Fruit fly (Drosophila melanogaster) whole organism, embryonic: ENCODE data around the gene CG5937.
A peak's percentile ranks its signal among the peaks of the same experiment; 100 is the strongest.

Experiments used
- Atf3 ChIP-seq: fragments of 200-800 bp; sonication (Bioruptor generic); optimal IDR thresholded peaks from 3 replicates; lab custom pipeline; 2016; ENCODE audit warnings: missing biosample characterization, missing genetic modification characterization
- CG11504 ChIP-seq: fragments of 200-800 bp; sonication (Bioruptor generic); optimal IDR thresholded peaks from 3 replicates; lab custom pipeline; 2019; ENCODE audit warnings: missing biosample characterization, mild to moderate bottlenecking, missing genetic modification characterization, moderate library complexity
- CG12659 ChIP-seq: fragments of 200-800 bp; sonication (Bioruptor generic); optimal IDR thresholded peaks from 3 replicates; lab custom pipeline; 2017; ENCODE audit warnings: mild to moderate bottlenecking, missing biosample characterization, missing genetic modification reagents, missing genetic modification characterization
- CG14014 ChIP-seq: fragments of 200-800 bp; sonication (Bioruptor generic); IDR thresholded peaks from 2 replicates; pipeline ENCODE4 v1.3.6; 2022; ENCODE audit warnings: missing biosample characterization, missing genetic modification characterization
- CG14710 ChIP-seq: fragments of 200-800 bp; sonication (Bioruptor generic); optimal IDR thresholded peaks from 3 replicates; lab custom pipeline; 2019; ENCODE audit warnings: missing biosample characterization, mild to moderate bottlenecking, missing genetic modification characterization, moderate library complexity
- CG15514 ChIP-seq: fragments of 200-800 bp; sonication (Bioruptor generic); optimal IDR thresholded peaks from 3 replicates; lab custom pipeline; 2017; ENCODE audit warnings: missing biosample characterization, missing genetic modification characterization, mild to moderate bottlenecking, moderate library complexity, missing genetic modification reagents
- CG15696 ChIP-seq: fragments of 200-800 bp; sonication (Bioruptor generic); optimal IDR thresholded peaks from 2 replicates; lab custom pipeline; 2019; ENCODE audit warnings: missing biosample characterization, mild to moderate bottlenecking, missing genetic modification characterization, moderate library complexity
- CG2120 ChIP-seq: fragments of 200-800 bp; sonication (Bioruptor generic); optimal IDR thresholded peaks from 3 replicates; lab custom pipeline; 2016; ENCODE audit warnings: missing biosample characterization, missing genetic modification characterization
- CG2712 ChIP-seq: fragments of 200-800 bp; optimal IDR thresholded peaks from 3 replicates; lab custom pipeline; 2019; ENCODE audit warnings: missing biosample characterization, mild to moderate bottlenecking, missing genetic modification characterization, moderate library complexity
- CG31441 ChIP-seq: fragments of 200-800 bp; sonication (Bioruptor generic); IDR thresholded peaks from 2 replicates; pipeline ENCODE4 v1.3.6; 2022; ENCODE audit warnings: missing biosample characterization, missing genetic modification characterization
- CG34224 ChIP-seq: fragments of 200-800 bp; sonication (Bioruptor generic); IDR thresholded peaks from 3 replicates; pipeline ENCODE4 v1.3.6; 2022; ENCODE audit warnings: missing biosample characterization, missing genetic modification characterization; ENCODE audit not compliant: partially characterized antibody
- CG6791 ChIP-seq: fragments of 200-800 bp; sonication (Bioruptor generic); IDR thresholded peaks from 3 replicates; pipeline ENCODE4 v1.3.6; 2022; ENCODE audit warnings: missing biosample characterization, missing genetic modification characterization; ENCODE audit not compliant: partially characterized antibody
- CG6813 ChIP-seq: fragments of 200-800 bp; sonication (Bioruptor generic); optimal IDR thresholded peaks from 2 replicates; lab custom pipeline; 2017; ENCODE audit warnings: missing biosample characterization, missing genetic modification characterization, mild to moderate bottlenecking, moderate library complexity, missing genetic modification reagents
- CG7963 ChIP-seq: fragments of 200-800 bp; sonication (Bioruptor generic); IDR thresholded peaks from 3 replicates; pipeline ENCODE4 v1.3.6; 2022; ENCODE audit warnings: missing biosample characterization, missing genetic modification characterization; ENCODE audit not compliant: partially characterized antibody
- CG9932 ChIP-seq: fragments of 200-800 bp; sonication (Bioruptor generic); IDR thresholded peaks from 2 replicates; pipeline ENCODE4 v1.3.6; 2022; ENCODE audit warnings: missing biosample characterization, missing genetic modification characterization
- Dip2 ChIP-seq: fragments of 200-800 bp; sonication (Bioruptor generic); IDR thresholded peaks from 2 replicates; pipeline ENCODE4 v1.3.6; 2022; ENCODE audit warnings: missing biosample characterization, missing genetic modification characterization
- Dll ChIP-seq: fragments of 200-800 bp; sonication (Bioruptor generic); IDR thresholded peaks from 4 replicates; pipeline ENCODE4 v1.3.6; 2022; ENCODE audit warnings: missing biosample characterization, missing genetic modification characterization; ENCODE audit not compliant: partially characterized antibody
- Dp ChIP-seq: fragments of 200-800 bp; sonication (Bioruptor generic); optimal IDR thresholded peaks from 2 replicates; lab custom pipeline; 2018; ENCODE audit warnings: missing biosample characterization, mild to moderate bottlenecking, missing genetic modification characterization, moderate library complexity
- E2f2 ChIP-seq: fragments of 200-800 bp; sonication (Bioruptor generic); IDR thresholded peaks from 2 replicates; pipeline ENCODE4 v1.3.6; 2022; ENCODE audit warnings: missing biosample characterization, missing genetic modification characterization
- Ets97D ChIP-seq: fragments of 200-800 bp; sonication (Bioruptor generic); optimal IDR thresholded peaks from 3 replicates; lab custom pipeline; 2016; ENCODE audit warnings: missing biosample characterization, missing genetic modification characterization
- HLH4C ChIP-seq: fragments of 200-800 bp; sonication (Bioruptor generic); IDR thresholded peaks from 3 replicates; pipeline ENCODE4 v1.3.6; 2022; ENCODE audit warnings: missing biosample characterization, missing genetic modification characterization; ENCODE audit not compliant: partially characterized antibody
- Hey ChIP-seq: fragments of 200-800 bp; sonication (Bioruptor generic); optimal IDR thresholded peaks from 3 replicates; lab custom pipeline; 2018; ENCODE audit warnings: missing biosample characterization, mild to moderate bottlenecking, missing genetic modification characterization
- HmgD ChIP-seq: fragments of 200-800 bp; sonication (Bioruptor generic); optimal IDR thresholded peaks from 3 replicates; lab custom pipeline; 2016; ENCODE audit warnings: missing biosample characterization, missing genetic modification characterization
- MBD-R2 ChIP-seq: fragments of 200-800 bp; sonication (Bioruptor generic); IDR thresholded peaks from 2 replicates; pipeline ENCODE4 v1.3.6; 2022; ENCODE audit warnings: missing biosample characterization, missing genetic modification characterization
- Med ChIP-seq: fragments of 200-800 bp; sonication (Bioruptor generic); peaks from one replicate; lab custom pipeline; 2016; ENCODE audit warnings: missing biosample characterization, missing genetic modification characterization, mild to moderate bottlenecking, inconsistent platforms, moderate library complexity
- Nf-YC ChIP-seq: fragments of 200-800 bp; optimal IDR thresholded peaks from 3 replicates; lab custom pipeline; 2019; ENCODE audit warnings: missing biosample characterization, mild to moderate bottlenecking, missing genetic modification characterization, moderate library complexity
- Opbp ChIP-seq: fragments of 200-800 bp; sonication (Bioruptor generic); IDR thresholded peaks from 3 replicates; pipeline ENCODE4 v1.3.6; 2022; ENCODE audit warnings: missing biosample characterization, missing genetic modification characterization; ENCODE audit not compliant: partially characterized antibody
- Scr ChIP-seq: fragments of 200-800 bp; sonication (Bioruptor generic); IDR thresholded peaks from 2 replicates; pipeline ENCODE4 v1.3.6; 2022; ENCODE audit warnings: missing biosample characterization, missing genetic modification characterization; ENCODE audit not compliant: partially characterized antibody
- Sin3A ChIP-seq: fragments of >200 bp; optimal IDR thresholded peaks from 2 replicates; lab custom pipeline; 2018
- YL-1 ChIP-seq: fragments of 200-800 bp; sonication (Bioruptor generic); optimal IDR thresholded peaks from 3 replicates; lab custom pipeline; 2017; ENCODE audit warnings: missing biosample characterization, mild to moderate bottlenecking, missing genetic modification characterization
- bbx ChIP-seq: fragments of 200-800 bp; sonication (Bioruptor generic); IDR thresholded peaks from 2 replicates; pipeline ENCODE4 v1.3.6; 2022; ENCODE audit warnings: missing biosample characterization, missing genetic modification characterization; ENCODE audit not compliant: partially characterized antibody
- bsh ChIP-seq, 2 experiments: fragments of 200-800 bp; sonication (Bioruptor generic); optimal IDR thresholded peaks; 2 replicates each; lab custom pipeline; 2017 to 2018; ENCODE audit warnings: mild to moderate bottlenecking in 2 of 2, missing biosample characterization in 2 of 2, missing genetic modification characterization in 2 of 2, moderate library complexity in 1 of 2
- crol ChIP-seq: fragments of 200-800 bp; sonication (Bioruptor generic); IDR thresholded peaks from 2 replicates; pipeline ENCODE4 v1.3.6; 2022; ENCODE audit warnings: missing biosample characterization, missing genetic modification characterization
- crp ChIP-seq, 2 experiments: fragments of 200-800 bp; sonication (Bioruptor generic); optimal IDR thresholded peaks; 2 replicates in 1 of 2; 3 replicates in 1 of 2; lab custom pipeline; 2017; ENCODE audit warnings: missing biosample characterization in 2 of 2, missing genetic modification characterization in 2 of 2, mild to moderate bottlenecking in 1 of 2, moderate library complexity in 1 of 2
- insv ChIP-seq, 2 experiments: fragments of 200-800 bp; sonication (Bioruptor generic); optimal IDR thresholded peaks; 3 replicates each; lab custom pipeline; 2016 to 2018; ENCODE audit warnings: missing biosample characterization in 2 of 2, missing genetic modification characterization in 2 of 2
- mld ChIP-seq: fragments of 200-800 bp; sonication (Bioruptor generic); IDR thresholded peaks from 3 replicates; pipeline ENCODE4 v1.3.6; 2022; ENCODE audit warnings: missing biosample characterization, missing genetic modification characterization; ENCODE audit not compliant: partially characterized antibody
- nerfin-1 ChIP-seq: fragments of 200-800 bp; sonication (Bioruptor generic); optimal IDR thresholded peaks from 3 replicates; lab custom pipeline; 2019; ENCODE audit warnings: missing biosample characterization, mild to moderate bottlenecking, missing genetic modification characterization, moderate library complexity
- onecut ChIP-seq: fragments of 200-800 bp; sonication (Bioruptor generic); IDR thresholded peaks from 2 replicates; pipeline ENCODE4 v1.3.6; 2022; ENCODE audit warnings: missing biosample characterization, missing genetic modification characterization
- phol ChIP-seq: fragments of 200-800 bp; sonication (Bioruptor generic); optimal IDR thresholded peaks from 3 replicates; lab custom pipeline; 2018; ENCODE audit warnings: missing biosample characterization, mild to moderate bottlenecking, missing genetic modification characterization, moderate library complexity
- psq ChIP-seq: fragments of 200-800 bp; sonication (Bioruptor generic); optimal IDR thresholded peaks from 2 replicates; lab custom pipeline; 2017; ENCODE audit warnings: missing biosample characterization, missing genetic modification characterization
- pzg ChIP-seq: fragments of 200-800 bp; sonication (Bioruptor generic); optimal IDR thresholded peaks from 3 replicates; lab custom pipeline; 2018; ENCODE audit warnings: missing biosample characterization, mild to moderate bottlenecking, missing genetic modification characterization, moderate library complexity
- sc ChIP-seq, 3 experiments: fragments of >200 bp in 2 of 3; fragments of 200-800 bp in 1 of 3; sonication (Bioruptor generic) in 1 of 3; optimal IDR thresholded peaks; 2 replicates in 2 of 3; 3 replicates in 1 of 3; lab custom pipeline; 2017; ENCODE audit warnings: mild to moderate bottlenecking in 1 of 3, missing biosample characterization in 1 of 3, missing genetic modification characterization in 1 of 3, missing genetic modification reagents in 1 of 3
- stwl ChIP-seq: fragments of 200-800 bp; sonication (Bioruptor generic); optimal IDR thresholded peaks from 3 replicates; lab custom pipeline; 2018; ENCODE audit warnings: missing biosample characterization, mild to moderate bottlenecking, missing genetic modification characterization, moderate library complexity
- unc-4 ChIP-seq: fragments of 200-800 bp; sonication (Bioruptor generic); IDR thresholded peaks from 2 replicates; pipeline ENCODE4 v1.3.6; 2022; ENCODE audit warnings: missing biosample characterization, missing genetic modification characterization; ENCODE audit not compliant: partially characterized antibody
- vnd ChIP-seq: fragments of 200-800 bp; sonication (Bioruptor generic); IDR thresholded peaks from 3 replicates; pipeline ENCODE4 v1.3.6; 2022; ENCODE audit warnings: missing biosample characterization, missing genetic modification characterization; ENCODE audit not compliant: partially characterized antibody

The CG5937 gene

DNA sequence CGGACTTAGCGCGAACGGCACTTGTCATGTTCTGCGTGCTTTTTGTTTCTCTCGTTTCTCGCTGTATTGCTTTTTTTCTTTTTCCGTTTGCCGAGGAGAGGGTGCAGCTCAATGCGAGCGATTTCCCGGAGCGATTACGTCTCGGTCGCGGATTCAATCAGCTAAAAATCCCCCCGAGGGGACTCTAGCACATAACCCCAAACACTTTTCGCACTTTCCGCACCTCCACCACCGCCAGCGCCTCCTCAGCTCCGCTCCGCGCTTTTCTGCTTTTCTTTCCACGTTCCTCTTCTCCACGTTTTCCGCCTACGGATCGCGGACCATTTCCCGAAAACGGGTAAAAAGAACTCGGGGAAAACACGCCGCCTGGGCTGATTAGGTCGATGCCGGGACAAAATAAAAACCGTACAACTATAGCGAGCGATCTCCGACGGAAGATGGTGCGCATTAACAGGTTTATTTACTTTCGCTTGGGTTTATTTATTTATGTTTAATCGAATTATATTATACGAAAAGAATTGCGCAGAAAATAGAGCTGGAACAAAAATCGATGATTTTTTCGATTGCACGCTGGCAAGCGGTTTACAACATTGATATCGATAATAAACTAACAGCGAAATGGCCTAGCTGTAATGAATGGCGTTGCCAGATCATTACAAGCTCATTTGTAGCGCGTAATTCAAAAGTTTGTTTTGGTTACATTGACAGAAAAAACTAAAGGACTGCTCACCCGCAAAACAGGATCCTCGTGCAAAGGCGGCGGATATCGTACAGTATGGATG is 50.1 kb downstream of the CG5937 start, which contains the start of gene raptor:
Gene raptor (minus strand): TSS at position 523 of the 782 bp plus-strand sequence.
- TF ChIP-seq pzg (GFP tag; lab: Kevin White, UChicago) (peak; percentile 64), CG6813 (no peak), HLH4C (GFP tag; lab: Robert Waterston, UW) (peak; percentile 57; the same call in 2 of the 3 replicates), Opbp (GFP tag; lab: Robert Waterston, UW) (0 out of 3 replicates have a peak, but pooled peaks have one; percentile 24), CG2712 (tag; lab: Kevin White, UChicago) (peak; percentile 8), Hey (no peak), CG15696 (tag; lab: Kevin White, UChicago) (no peak), Dll (GFP tag; lab: Robert Waterston, UW) (peak; percentile 53; the same call in 1 of the 4 replicates), MBD-R2 (0 out of 2 replicates have a peak, but pooled peaks have one; percentile 16), Dip2 (no peak), CG12659 (GFP tag; lab: Kevin White, UChicago) (no peak), bsh (GFP tag; optimal IDR thresholded peaks at IDR 0.05; lab: Kevin White, UChicago) (peak in 1 of 2 experiments; percentile 0), insv (GFP tag; optimal IDR thresholded peaks at IDR 0.05; lab: Kevin White, UChicago) (no peak), unc-4 (GFP tag; lab: Robert Waterston, UW) (0 out of 2 replicates have a peak, but pooled peaks have one; percentile 47), bbx (peak; percentile 62), CG14014 (GFP tag; lab: Robert Waterston, UW) (no peak), HmgD (GFP tag; lab: Kevin White, UChicago) (no peak), CG14710 (tag; lab: Kevin White, UChicago) (peak; percentile 18), YL-1 (GFP tag; lab: Kevin White, UChicago) (peak; percentile 51), CG6791 (peak; percentile 46; the same call in 1 of the 3 replicates), nerfin-1 (tag; lab: Kevin White, UChicago) (no peak), CG9932 (GFP tag; lab: Robert Waterston, UW) (no peak), CG7963 (0 out of 3 replicates have a peak, but pooled peaks have one; percentile 29), onecut (GFP tag; lab: Robert Waterston, UW) (0 out of 2 replicates have a peak, but pooled peaks have one; percentile 9), Nf-YC (tag; lab: Kevin White, UChicago) (no peak), CG15514 (GFP tag; lab: Kevin White, UChicago) (peak; percentile 16), stwl (tag; lab: Kevin White, UChicago) (peak; percentile 5), mld (peak; percentile 53; the same call in 1 of the 3 replicates), CG31441 (no peak), CG34224 (peak; percentile 54; the same call in 1 of the 3 replicates), crp (GFP tag; optimal IDR thresholded peaks at IDR 0.05; lab: Kevin White, UChicago) (peak in 1 of 2 experiments; percentile 58), Dp (GFP tag; lab: Kevin White, UChicago) (peak; percentile 79), phol (peak; percentile 11), CG2120 (GFP tag; lab: Kevin White, UChicago) (no peak), Med (GFP tag; lab: Kevin White, UChicago) (peak; percentile 57), Atf3 (GFP tag; lab: Kevin White, UChicago) (no peak), CG11504 (tag; lab: Kevin White, UChicago) (peak; percentile 3), Sin3A (lab: Kevin White, UChicago) (peak; percentile 5), sc (optimal IDR thresholded peaks at IDR 0.05; lab: Kevin White, UChicago) (no peak), sc (GFP tag; optimal IDR thresholded peaks at IDR 0.05; lab: Kevin White, UChicago) (no peak), crol (GFP tag; lab: Robert Waterston, UW) (peak; percentile 83), E2f2 (GFP tag; lab: Robert Waterston, UW) (peak; percentile 88), Scr (GFP tag; lab: Robert Waterston, UW) (peak; percentile 31; the same call in 1 of the 2 replicates), Ets97D (GFP tag; lab: Kevin White, UChicago) (peak; percentile 35), psq (GFP tag; lab: Kevin White, UChicago) (peak; percentile 35), vnd (GFP tag; lab: Robert Waterston, UW) (0 out of 3 replicates have a peak, but pooled peaks have one; percentile 32)
